Worm (Caenorhabditis elegans): ENCODE measurements around the gene sul-3.

Gene sul-3

ce11 chrX:7834117-7834516 lies at the start of gene sul-3:
Gene sul-3, minus strand, starts transcription at chrX:7834217.
- TF ChIP-seq aha-1 (tag) (peak; percentile 28), unc-62 (GFP tag; optimal IDR thresholded peaks at IDR 0.05 in 1 of 2) (peak in 1 of 2 experiments; percentile 56), unc-62 (tag; optimal IDR thresholded peaks at IDR 0.05) (no peak), dmd-9 (GFP tag; IDR thresholded peaks at IDR 0.05) (no peak)

- TF ChIP-seq aha-1 (tag) (peak; percentile 82), unc-62 (GFP tag; optimal IDR thresholded peaks at IDR 0.05 in 1 of 2) (peak in 1 of 2 experiments; percentile 15), unc-62 (tag; optimal IDR thresholded peaks at IDR 0.05) (no peak), zag-1 (tag; optimal IDR thresholded peaks at IDR 0.05) (no peak), nhr-10 (tag; optimal IDR thresholded peaks at IDR 0.05) (no peak), daf-8 (GFP tag; IDR thresholded peaks at IDR 0.05) (no peak), mep-1 (tag; optimal IDR thresholded peaks at IDR 0.05) (no peak), nhr-6 (tag; optimal IDR thresholded peaks at IDR 0.05) (peak; percentile 75), mxl-2 (GFP tag; conservative IDR thresholded peaks at IDR 0.05) (no peak), dmd-8 (GFP tag; IDR thresholded peaks at IDR 0.05) (no peak)
These were observed 47.3 kb upstream of the sul-3 start for ce11 chrX:7881307-7881706.

- TF ChIP-seq php-3 (GFP tag; IDR thresholded peaks at IDR 0.05), result no peak
- no peak for TF ChIP-seq hlh-11 (tag; optimal IDR thresholded peaks at IDR 0.05)
- TF ChIP-seq unc-62 (GFP tag; optimal IDR thresholded peaks at IDR 0.05 in 1 of 2), result peak in 1 of 2 experiments; percentile 29
- no peak for TF ChIP-seq unc-62 (tag; optimal IDR thresholded peaks at IDR 0.05)
- no peak for TF ChIP-seq ama-1 (optimal IDR thresholded peaks at IDR 0.05)
These were observed 46.8 kb upstream of the sul-3 start, which contains the start of gene C39D10.8 for ce11 chrX:7880848-7881247. Gene C39D10.8, minus strand, starts transcription at chrX:7880948.

ce11 chrX:7875854-7876253 lies 41.8 kb upstream of the sul-3 start, which contains the start of gene cca-1:
Gene cca-1, minus strand, starts transcription at chrX:7875954.
- TF ChIP-seq php-3 (GFP tag; IDR thresholded peaks at IDR 0.05) (no peak), lsy-2 (tag; optimal IDR thresholded peaks at IDR 0.05) (no peak), daf-16 (GFP tag; optimal IDR thresholded peaks at IDR 0.05) (no peak), daf-16 (tag; optimal IDR thresholded peaks at IDR 0.05) (no peak), Y75B8A.6 (GFP tag; IDR thresholded peaks at IDR 0.05) (no peak), nhr-28 (tag; optimal IDR thresholded peaks at IDR 0.05) (no peak), nhr-41 (GFP tag; IDR thresholded peaks at IDR 0.05) (no peak), unc-62 (GFP tag; optimal IDR thresholded peaks at IDR 0.05 in 1 of 2) (no peak), unc-62 (tag; optimal IDR thresholded peaks at IDR 0.05) (no peak), ceh-62 (tag; optimal IDR thresholded peaks at IDR 0.05) (no peak), T20F7.1 (GFP tag; optimal IDR thresholded peaks at IDR 0.05) (no peak), nhr-111 (GFP tag; optimal IDR thresholded peaks at IDR 0.05) (no peak), zfp-2 (tag; optimal IDR thresholded peaks at IDR 0.05) (no peak), egl-27 (tag; optimal IDR thresholded peaks at IDR 0.05) (no peak), mxl-3 (GFP tag; optimal IDR thresholded peaks at IDR 0.05) (no peak), sdz-12 (GFP tag; optimal IDR thresholded peaks at IDR 0.05) (no peak), lin-15B (tag; optimal IDR thresholded peaks at IDR 0.05) (no peak), R02D3.7 (tag; optimal IDR thresholded peaks at IDR 0.05) (no peak), nhr-76 (tag; optimal IDR thresholded peaks at IDR 0.05) (no peak)

ce11 chrX:7873350-7873749 lies 39.3 kb upstream of the sul-3 start:
- TF ChIP-seq unc-62 (GFP tag; optimal IDR thresholded peaks at IDR 0.05 in 1 of 2) (peak in 1 of 2 experiments; percentile 51), unc-62 (tag; optimal IDR thresholded peaks at IDR 0.05) (no peak), D1046.2 (GFP tag; IDR thresholded peaks at IDR 0.05) (no peak)

- TF ChIP-seq duxl-1 (tag; optimal IDR thresholded peaks at IDR 0.05; ENCODE audit: poor library complexity) (no peak), dve-1 (tag; optimal IDR thresholded peaks at IDR 0.05; ENCODE audit: insufficient read depth) (peak; percentile 1), unc-62 (GFP tag; optimal IDR thresholded peaks at IDR 0.05 in 1 of 2) (peak in 1 of 2 experiments; percentile 96), unc-62 (tag; optimal IDR thresholded peaks at IDR 0.05) (no peak), daf-16 (GFP tag; optimal IDR thresholded peaks at IDR 0.05) (no peak), daf-16 (tag; optimal IDR thresholded peaks at IDR 0.05) (peak; percentile 55), aha-1 (tag) (peak; percentile 9), hif-1 (tag; optimal IDR thresholded peaks at IDR 0.05) (peak in 1 of 2 experiments; percentile 52)
These were observed 33.3 kb upstream of the sul-3 start for ce11 chrX:7867307-7867706.

Measured in whole organism, L4 larva.